Worm (Caenorhabditis elegans) whole organism, L4 larva: Measurements from ENCODE around the gene F38B6.2.
A peak's percentile ranks its signal among the peaks of the same experiment; 100 is the strongest.

ENCODE experiments used
- F49E8.2 ChIP-seq: sonication (generic microtip); optimal IDR thresholded peaks from 2 replicates; lab custom pipeline; 2016; ENCODE audit warnings: missing compliant biosample characterization, mild to moderate bottlenecking, missing genetic modification characterization, borderline replicate concordance
- R02D3.7 ChIP-seq: fragments of 150-350 bp; sonication (generic microtip); optimal IDR thresholded peaks from 3 replicates; lab custom pipeline; 2014; ENCODE audit warnings: missing biosample characterization, missing genetic modification characterization
- T26A8.4 ChIP-seq: fragments of 200-800 bp; sonication (Bioruptor generic); IDR thresholded peaks from 2 replicates; pipeline ENCODE4 v1.3.6; 2022; ENCODE audit warnings: missing genetic modification characterization, missing compliant biosample characterization
- Y48G9A.11 ChIP-seq: fragments of 200-800 bp; sonication (Bioruptor generic); IDR thresholded peaks from 2 replicates; pipeline ENCODE4 v1.3.6; 2022; ENCODE audit warnings: missing genetic modification reagents, missing genetic modification characterization, missing compliant biosample characterization
- aha-1 ChIP-seq: fragments of 150-350 bp; peaks from one replicate; lab custom pipeline; 2014; ENCODE audit warnings: missing biosample characterization, missing genetic modification characterization
- aly-2 ChIP-seq: sonication (generic microtip); optimal IDR thresholded peaks from 2 replicates; lab custom pipeline; 2018; ENCODE audit warnings: missing biosample characterization, missing genetic modification characterization
- ama-1 ChIP-seq: fragments of 150-350 bp; optimal IDR thresholded peaks from 2 replicates; lab custom pipeline; 2014; ENCODE audit warnings: inconsistent platforms, mixed read lengths
- ceh-20 ChIP-seq: fragments of 200-800 bp; sonication (Bioruptor generic); IDR thresholded peaks from 2 replicates; pipeline ENCODE4 v1.3.6; 2022; ENCODE audit warnings: missing genetic modification reagents, missing genetic modification characterization, missing compliant biosample characterization
- ceh-32 ChIP-seq: sonication (generic microtip); optimal IDR thresholded peaks from 2 replicates; lab custom pipeline; 2016; ENCODE audit warnings: mild to moderate bottlenecking, missing genetic modification characterization, missing compliant biosample characterization; ENCODE audit not compliant: poor library complexity
- ceh-44 ChIP-seq: fragments of 200-800 bp; sonication (Bioruptor generic); IDR thresholded peaks from 2 replicates; pipeline ENCODE4 v1.3.6; 2022; ENCODE audit warnings: missing genetic modification reagents, missing genetic modification characterization, missing compliant biosample characterization
- ceh-62 ChIP-seq: sonication (generic microtip); optimal IDR thresholded peaks from 2 replicates; lab custom pipeline; 2017; ENCODE audit warnings: missing biosample characterization, missing genetic modification characterization
- ceh-82 ChIP-seq: sonication (generic microtip); optimal IDR thresholded peaks from 2 replicates; lab custom pipeline; 2017; ENCODE audit warnings: missing biosample characterization, missing genetic modification characterization
- ces-1 ChIP-seq: fragments of 150-350 bp; sonication (generic microtip); optimal IDR thresholded peaks from 4 replicates; lab custom pipeline; 2014; ENCODE audit warnings: missing biosample characterization, missing genetic modification reagents, missing genetic modification characterization
- ctbp-1 ChIP-seq: fragments of 200-800 bp; sonication (Bioruptor generic); IDR thresholded peaks from 2 replicates; pipeline ENCODE4 v1.3.6; 2022; ENCODE audit warnings: missing genetic modification reagents, missing genetic modification characterization, missing compliant biosample characterization
- daf-16 ChIP-seq, 3 experiments: sonication (generic microtip); optimal IDR thresholded peaks; 2 replicates each; lab custom pipeline; 2016 to 2017; ENCODE audit warnings: missing genetic modification characterization in 3 of 3, missing genetic modification reagents in 3 of 3, mild to moderate bottlenecking in 2 of 3, missing compliant biosample characterization in 2 of 3, missing biosample characterization in 1 of 3, moderate library complexity in 1 of 3
- dmd-6 ChIP-seq: fragments of 200-800 bp; sonication (Bioruptor generic); IDR thresholded peaks from 2 replicates; pipeline ENCODE4 v1.3.6; 2022; ENCODE audit warnings: missing genetic modification reagents, missing genetic modification characterization, missing compliant biosample characterization
- dmd-9 ChIP-seq: fragments of 200-800 bp; sonication (Bioruptor generic); IDR thresholded peaks from 2 replicates; pipeline ENCODE4 v1.3.6; 2022; ENCODE audit warnings: missing genetic modification reagents, missing genetic modification characterization, missing compliant biosample characterization
- duxl-1 ChIP-seq: sonication (generic microtip); optimal IDR thresholded peaks from 2 replicates; lab custom pipeline; 2016; ENCODE audit warnings: mild to moderate bottlenecking, missing genetic modification characterization, moderate library complexity, missing compliant biosample characterization; ENCODE audit not compliant: poor library complexity
- dve-1 ChIP-seq: sonication (generic microtip); optimal IDR thresholded peaks from 2 replicates; lab custom pipeline; 2017; ENCODE audit warnings: antibody characterized with exemption, mild to moderate bottlenecking, missing genetic modification characterization, missing compliant biosample characterization; ENCODE audit not compliant: insufficient read depth
- egl-27 ChIP-seq: sonication (generic microtip); optimal IDR thresholded peaks from 3 replicates; lab custom pipeline; 2017; ENCODE audit warnings: missing biosample characterization, missing genetic modification reagents, missing genetic modification characterization
- hif-1 ChIP-seq, 2 experiments: sonication (generic microtip); optimal IDR thresholded peaks; 2 replicates each; lab custom pipeline; 2016 to 2017; ENCODE audit warnings: missing compliant biosample characterization in 2 of 2, missing genetic modification characterization in 2 of 2, missing genetic modification reagents in 2 of 2, missing genotype in 2 of 2, mild to moderate bottlenecking in 1 of 2
- hlh-11 ChIP-seq: fragments of 200-800 bp; sonication (Bioruptor generic); optimal IDR thresholded peaks from 2 replicates; lab custom pipeline; 2018; ENCODE audit warnings: mild to moderate bottlenecking, missing genetic modification characterization, missing compliant biosample characterization
- hmg-1.1 ChIP-seq: fragments of 200-800 bp; sonication (Bioruptor generic); IDR thresholded peaks from 2 replicates; pipeline ENCODE4 v1.3.6; 2022; ENCODE audit warnings: missing genetic modification reagents, missing genetic modification characterization, missing compliant biosample characterization
- lim-7 ChIP-seq: fragments of 200-800 bp; sonication (Bioruptor generic); IDR thresholded peaks from 2 replicates; pipeline ENCODE4 v1.3.6; 2022; ENCODE audit warnings: missing genetic modification characterization, missing compliant biosample characterization
- lin-1 ChIP-seq: fragments of 200-800 bp; sonication (Bioruptor generic); IDR thresholded peaks from 2 replicates; pipeline ENCODE4 v1.3.6; 2022; ENCODE audit warnings: missing genetic modification reagents, missing genetic modification characterization, missing compliant biosample characterization
- lin-38 ChIP-seq: fragments of 200-800 bp; sonication (Bioruptor generic); IDR thresholded peaks from 2 replicates; pipeline ENCODE4 v1.3.6; 2022; ENCODE audit warnings: missing genetic modification reagents, missing genetic modification characterization, missing compliant biosample characterization
- lsy-2 ChIP-seq, 2 experiments: fragments of 150-350 bp in 1 of 2; sonication (generic microtip) in 1 of 2; optimal IDR thresholded peaks; 2 replicates each; lab custom pipeline; 2014 to 2017; ENCODE audit warnings: missing biosample characterization in 2 of 2, missing genetic modification characterization in 2 of 2
- madf-5 ChIP-seq, 2 experiments: fragments of 200-800 bp; sonication (Bioruptor generic); IDR thresholded peaks; 2 replicates each; pipeline ENCODE4 v1.3.6; 2022; ENCODE audit warnings: missing compliant biosample characterization in 2 of 2, missing genetic modification characterization in 2 of 2
- mdl-1 ChIP-seq, 2 experiments: fragments of 150-350 bp in 1 of 2; sonication (generic microtip) in 1 of 2; optimal IDR thresholded peaks; 2 replicates each; lab custom pipeline; 2014 to 2017; ENCODE audit warnings: missing biosample characterization in 2 of 2, missing genetic modification characterization in 2 of 2
- mdt-29 ChIP-seq: fragments of 200-800 bp; sonication (Bioruptor generic); IDR thresholded peaks from 2 replicates; pipeline ENCODE4 v1.3.6; 2022; ENCODE audit warnings: missing genetic modification reagents, missing genetic modification characterization, missing compliant biosample characterization
- mep-1 ChIP-seq: fragments of 150-350 bp; sonication (generic microtip); optimal IDR thresholded peaks from 3 replicates; lab custom pipeline; 2014; ENCODE audit warnings: missing biosample characterization, missing genetic modification characterization
- nhr-111 ChIP-seq: fragments of 200-800 bp; sonication (Bioruptor generic); optimal IDR thresholded peaks from 2 replicates; lab custom pipeline; 2018; ENCODE audit warnings: mild to moderate bottlenecking, missing genetic modification characterization, missing compliant biosample characterization
- nhr-76 ChIP-seq: fragments of 150-350 bp; optimal IDR thresholded peaks from 2 replicates; lab custom pipeline; 2014; ENCODE audit warnings: missing biosample characterization, missing genetic modification characterization
- nhr-77 ChIP-seq: fragments of 150-350 bp; optimal IDR thresholded peaks from 2 replicates; lab custom pipeline; 2014; ENCODE audit warnings: missing biosample characterization, missing genetic modification characterization
- pha-4 ChIP-seq, 2 experiments: fragments of 150-350 bp in 1 of 2; fragments of 200-800 bp in 1 of 2; sonication (Bioruptor generic) in 1 of 2; IDR thresholded peaks in 1 of 2; optimal IDR thresholded peaks in 1 of 2; 2 replicates each; pipeline versions ENCODE4 v1.3.6 to Lab custom; 2014 to 2022; ENCODE audit warnings: missing genetic modification characterization in 2 of 2, missing genetic modification reagents in 2 of 2, missing biosample characterization in 1 of 2, missing compliant biosample characterization in 1 of 2
- pqm-1 ChIP-seq: sonication (generic microtip); optimal IDR thresholded peaks from 2 replicates; lab custom pipeline; 2017; ENCODE audit warnings: missing biosample characterization, missing genetic modification characterization
- saeg-2 ChIP-seq: fragments of 200-800 bp; sonication (Bioruptor generic); IDR thresholded peaks from 2 replicates; pipeline ENCODE4 v1.3.6; 2022; ENCODE audit warnings: missing genetic modification reagents, missing genetic modification characterization, missing compliant biosample characterization
- sdz-12 ChIP-seq: fragments of 200-800 bp; sonication (Bioruptor generic); optimal IDR thresholded peaks from 2 replicates; lab custom pipeline; 2018; ENCODE audit warnings: mild to moderate bottlenecking, missing genetic modification characterization, missing compliant biosample characterization
- skn-1 ChIP-seq: fragments of 150-350 bp; optimal IDR thresholded peaks from 2 replicates; lab custom pipeline; 2014; ENCODE audit warnings: missing biosample characterization, missing genetic modification characterization
- tag-97 ChIP-seq: fragments of 200-800 bp; sonication (Bioruptor generic); IDR thresholded peaks from 2 replicates; pipeline ENCODE4 v1.3.6; 2022; ENCODE audit warnings: missing genetic modification characterization, missing compliant biosample characterization
- vab-7 ChIP-seq: fragments of 200-800 bp; sonication (Bioruptor generic); IDR thresholded peaks from 2 replicates; pipeline ENCODE4 v1.3.6; 2022; ENCODE audit warnings: missing genetic modification reagents, missing genetic modification characterization, missing compliant biosample characterization
- zfp-2 ChIP-seq: sonication (generic microtip); optimal IDR thresholded peaks from 2 replicates; lab custom pipeline; 2016; ENCODE audit warnings: mild to moderate bottlenecking, missing genetic modification characterization, missing compliant biosample characterization
- zfp-3 ChIP-seq: fragments of 200-800 bp; sonication (Bioruptor generic); conservative IDR thresholded peaks from 2 replicates; pipeline ENCODE4 v1.3.6; 2022; ENCODE audit warnings: missing genetic modification reagents, missing genetic modification characterization, missing compliant biosample characterization
- zip-2 ChIP-seq: fragments of 150-350 bp; optimal IDR thresholded peaks from 2 replicates; lab custom pipeline; 2014; ENCODE audit warnings: missing biosample characterization, missing genetic modification characterization

Gene F38B6.2

ce11 chrX:6725260-6725718 lies 27.0 kb downstream of the F38B6.2 start, which contains the start of gene slc-25A10:
Gene slc-25A10 (minus strand): TSS chrX:6725668.
- TF ChIP-seq ceh-20 (GFP tag; lab: Robert Waterston, UW) = 0 out of 2 replicates have a peak, but pooled peaks have one; percentile 40
- peak; percentile 32 for TF ChIP-seq aha-1 (tag; lab: Kevin White, UChicago)
- TF ChIP-seq lin-38 (GFP tag; lab: Robert Waterston, UW) = 0 out of 2 replicates have a peak, but pooled peaks have one; percentile 10
- TF ChIP-seq zip-2 = no peak
- no peak for TF ChIP-seq ctbp-1
- TF ChIP-seq duxl-1 (tag; lab: Kevin White, UChicago) = peak; percentile 10
- TF ChIP-seq nhr-111 (GFP tag; lab: Kevin White, UChicago) = no peak
- TF ChIP-seq ama-1 (lab: Kevin White, UChicago) = peak; percentile 74

- TF ChIP-seq pha-4 (GFP tag; IDR thresholded peaks at IDR 0.05; lab: Robert Waterston, UW) (no peak), pha-4 (tag; optimal IDR thresholded peaks at IDR 0.05; lab: Kevin White, UChicago) (no peak), ceh-82 (tag; lab: Kevin White, UChicago) (no peak), aha-1 (tag; lab: Kevin White, UChicago) (peak; percentile 98), hlh-11 (tag; lab: Kevin White, UChicago) (peak; percentile 54), madf-5 (GFP tag; IDR thresholded peaks at IDR 0.05; lab: Robert Waterston, UW) (no peak), ceh-62 (tag; lab: Kevin White, UChicago) (no peak), lim-7 (GFP tag; lab: Robert Waterston, UW) (no peak), lin-1 (GFP tag; lab: Robert Waterston, UW) (no peak), ces-1 (GFP tag; lab: Kevin White, UChicago) (peak; percentile 63), F49E8.2 (tag; lab: Kevin White, UChicago) (no peak), saeg-2 (GFP tag; lab: Robert Waterston, UW) (no peak), T26A8.4 (GFP tag; lab: Robert Waterston, UW) (no peak), aly-2 (no peak), dmd-6 (no peak; the same call in 1 of the 2 replicates), tag-97 (GFP tag; lab: Robert Waterston, UW) (no peak), ceh-44 (no peak), ctbp-1 (no peak), dve-1 (tag; lab: Kevin White, UChicago) (peak; percentile 4), sdz-12 (GFP tag; lab: Kevin White, UChicago) (no peak), nhr-77 (tag; lab: Kevin White, UChicago) (no peak), dmd-9 (no peak), vab-7 (GFP tag; lab: Robert Waterston, UW) (no peak), zfp-3 (GFP tag; lab: Robert Waterston, UW) (no peak), nhr-76 (tag; lab: Kevin White, UChicago) (no peak), mdl-1 (tag; optimal IDR thresholded peaks at IDR 0.05; lab: Kevin White, UChicago) (peak; percentile 51 to 89), ceh-32 (tag; lab: Kevin White, UChicago) (no peak), R02D3.7 (tag; lab: Kevin White, UChicago) (no peak), daf-16 (GFP tag; optimal IDR thresholded peaks at IDR 0.05; lab: Kevin White, UChicago) (no peak), daf-16 (tag; optimal IDR thresholded peaks at IDR 0.05; lab: Kevin White, UChicago) (peak; percentile 81), skn-1 (tag; lab: Kevin White, UChicago) (no peak), hmg-1.1 (GFP tag; lab: Robert Waterston, UW) (no peak), mep-1 (tag; lab: Kevin White, UChicago) (peak; percentile 22), lsy-2 (tag; optimal IDR thresholded peaks at IDR 0.05; lab: Kevin White, UChicago) (peak in 1 of 2 experiments; percentile 44), mdt-29 (GFP tag; lab: Robert Waterston, UW) (no peak), pqm-1 (peak; percentile 11), zfp-2 (tag; lab: Kevin White, UChicago) (no peak), Y48G9A.11 (GFP tag; lab: Robert Waterston, UW) (no peak), egl-27 (no peak), hif-1 (tag; optimal IDR thresholded peaks at IDR 0.05; lab: Kevin White, UChicago) (peak in 1 of 2 experiments; percentile 95)
These were observed 30.6 kb downstream of the F38B6.2 start for ce11 chrX:6728820-6729396.
